Worm (Caenorhabditis elegans): Measurements from ENCODE around the gene exo-1.

DNA sequence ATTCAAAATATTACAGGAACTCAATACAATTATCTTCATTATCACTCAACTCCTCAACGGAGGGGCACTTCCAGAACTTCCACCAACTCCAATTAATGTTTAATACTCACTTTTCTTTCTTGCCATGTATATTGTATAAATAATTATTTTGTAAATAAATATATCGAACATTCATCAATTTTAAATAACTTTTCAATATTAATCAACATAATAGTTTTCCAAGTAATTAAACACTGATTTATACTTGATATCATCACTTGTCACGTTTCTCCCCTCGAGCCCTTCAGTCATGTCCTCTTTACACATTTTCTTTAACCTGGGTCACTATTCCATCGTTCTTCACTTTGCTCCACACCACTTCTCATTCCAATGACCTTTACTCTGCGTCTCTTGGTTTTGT, 20.4 kb upstream of the exo-1 start, which contains the start of gene mig-18:
- TF ChIP-seq aly-1 (tag; optimal IDR thresholded peaks at IDR 0.05) (no peak), ama-1 (optimal IDR thresholded peaks at IDR 0.05) (no peak), hmbx-1 (tag; optimal IDR thresholded peaks at IDR 0.05) (no peak), scrt-1 (GFP tag; IDR thresholded peaks at IDR 0.05) (no peak), flt-1 (GFP tag; IDR thresholded peaks at IDR 0.05) (no peak), pes-1 (GFP tag; IDR thresholded peaks at IDR 0.05) (no peak), hmg-4 (GFP tag; optimal IDR thresholded peaks at IDR 0.05) (no peak), B0310.2 (tag; optimal IDR thresholded peaks at IDR 0.05) (no peak), tra-4 (tag; optimal IDR thresholded peaks at IDR 0.05) (no peak), ets-7 (tag; optimal IDR thresholded peaks at IDR 0.05) (no peak), hnd-1 (tag; optimal IDR thresholded peaks at IDR 0.05) (no peak), sea-1 (GFP tag; conservative IDR thresholded peaks at IDR 0.05) (no peak), ceh-13 (GFP tag; optimal IDR thresholded peaks at IDR 0.05) (no peak)

All from whole organism, early embryonic.